Worm (Caenorhabditis elegans) whole organism, L3 larva: ENCODE measurements around the gene kcc-2.

Source experiments
- ZK546.5 ChIP-seq: sonication (generic microtip); optimal IDR thresholded peaks from 2 replicates; lab custom pipeline; 2017; ENCODE audit warnings: missing biosample characterization, missing genetic modification characterization
- ceh-82 ChIP-seq: fragments of 150-350 bp; optimal IDR thresholded peaks from 2 replicates; lab custom pipeline; 2014; ENCODE audit warnings: missing biosample characterization, missing genetic modification characterization
- elt-2 ChIP-seq: sonication (generic microtip); optimal IDR thresholded peaks from 2 replicates; lab custom pipeline; 2016; ENCODE audit warnings: missing genetic modification reagents, mild to moderate bottlenecking, missing genetic modification characterization, missing compliant biosample characterization
- nfya-1 ChIP-seq: sonication (generic microtip); optimal IDR thresholded peaks from 2 replicates; lab custom pipeline; 2017; ENCODE audit warnings: missing genetic modification characterization, mild to moderate bottlenecking, missing compliant biosample characterization, antibody characterized with exemption, moderate library complexity; ENCODE audit not compliant: insufficient read depth
- nhr-77 ChIP-seq: fragments of 150-350 bp; optimal IDR thresholded peaks from 2 replicates; lab custom pipeline; 2014; ENCODE audit warnings: missing biosample characterization, missing genetic modification characterization
- pqm-1 ChIP-seq: fragments of 150-350 bp; optimal IDR thresholded peaks from 2 replicates; lab custom pipeline; 2017; ENCODE audit warnings: missing biosample characterization, missing genetic modification characterization, inconsistent platforms
- skn-1 ChIP-seq: fragments of 150-350 bp; optimal IDR thresholded peaks from 2 replicates; lab custom pipeline; 2014; ENCODE audit warnings: missing biosample characterization, missing genetic modification characterization
- zag-1 ChIP-seq: fragments of 150-350 bp; optimal IDR thresholded peaks from 2 replicates; lab custom pipeline; 2014; ENCODE audit warnings: missing biosample characterization, missing genetic modification characterization
- ztf-11 ChIP-seq: fragments of 150-350 bp; optimal IDR thresholded peaks from 2 replicates; lab custom pipeline; 2014; ENCODE audit warnings: missing biosample characterization, missing genetic modification characterization

DNA sequence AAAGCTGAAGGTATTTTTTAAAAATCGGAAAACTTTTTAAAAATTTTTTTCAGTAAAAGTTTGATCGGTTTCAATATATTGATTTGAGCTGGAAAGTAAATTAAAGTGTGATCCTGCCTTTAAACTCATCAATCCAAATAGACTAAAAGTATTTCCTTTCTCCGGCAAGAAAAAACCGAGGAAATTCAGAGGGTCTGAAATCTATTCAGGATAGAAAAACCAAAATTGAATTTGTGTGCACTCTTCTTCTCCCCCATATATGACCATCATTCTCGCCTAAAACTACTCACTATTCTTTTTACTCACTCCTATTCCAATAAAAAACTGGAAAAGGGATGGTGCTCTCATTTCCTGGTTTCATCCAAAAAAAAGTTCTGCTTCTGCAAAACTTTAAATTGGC, 14.1 kb downstream of the kcc-2 start:
- no peak for TF ChIP-seq ztf-11
- TF ChIP-seq zag-1 (tag; lab: Kevin White, UChicago) = no peak
- TF ChIP-seq elt-2 (tag; lab: Kevin White, UChicago) = no peak
- TF ChIP-seq nhr-77 (tag; lab: Kevin White, UChicago) = no peak
- no peak for TF ChIP-seq pqm-1 (tag; lab: Kevin White, UChicago)
- TF ChIP-seq ceh-82 (tag; lab: Kevin White, UChicago) = no peak
- no peak for TF ChIP-seq ZK546.5 (tag; lab: Kevin White, UChicago)
- TF ChIP-seq nfya-1 = no peak
- TF ChIP-seq skn-1 = no peak
